Worm (Caenorhabditis elegans): Measurements from ENCODE around the gene dyf-6.

The dyf-6 gene

ce11 chrX:10340044-10340443 lies 46.3 kb downstream of the dyf-6 start (continued):
- TF ChIP-seq B0035.1 (tag; optimal IDR thresholded peaks at IDR 0.05) = no peak
- TF ChIP-seq unc-130 (GFP tag; optimal IDR thresholded peaks at IDR 0.05) = no peak

ce11 chrX:10338761-10339160 lies 47.5 kb downstream of the dyf-6 start:
- TF ChIP-seq F55B11.4 (tag; optimal IDR thresholded peaks at IDR 0.05; ENCODE audit: borderline replicate concordance, insufficient read depth) (no peak), Y56A3A.18 (GFP tag; IDR thresholded peaks at IDR 0.05) (0 out of 2 replicates have a peak, but pooled peaks have one; percentile 55), madf-3 (GFP tag; IDR thresholded peaks at IDR 0.05) (0 out of 2 replicates have a peak, but pooled peaks have one; percentile 26), nfyb-1 (GFP tag; IDR thresholded peaks at IDR 0.05) (peak; percentile 71; the same call in 1 of the 2 replicates), xnd-1 (tag; optimal IDR thresholded peaks at IDR 0.05) (no peak), tlf-1 (GFP tag; optimal IDR thresholded peaks at IDR 0.05) (peak; percentile 55), D2030.7 (GFP tag; IDR thresholded peaks at IDR 0.05) (no peak), B0336.3 (GFP tag; IDR thresholded peaks at IDR 0.05) (peak; percentile 63; the same call in 1 of the 2 replicates), Y53G8AR.9 (GFP tag; conservative IDR thresholded peaks at IDR 0.05) (0 out of 2 replicates have a peak, but pooled peaks have one; percentile 43), lin-26 (GFP tag; IDR thresholded peaks at IDR 0.05) (0 out of 2 replicates have a peak, but pooled peaks have one; percentile 22), cebp-1 (GFP tag; IDR thresholded peaks at IDR 0.05) (no peak), cebp-1 (tag; optimal IDR thresholded peaks at IDR 0.05) (peak; percentile 36)

- TF ChIP-seq mcd-1 (GFP tag; IDR thresholded peaks at IDR 0.05) (no peak), ceh-79 (tag; optimal IDR thresholded peaks at IDR 0.05) (no peak), attf-6 (GFP tag; IDR thresholded peaks at IDR 0.05) (no peak), tbp1 (GFP tag; optimal IDR thresholded peaks at IDR 0.05) (no peak), rcor-1 (GFP tag; IDR thresholded peaks at IDR 0.05) (no peak), snpc-1.3 (tag; optimal IDR thresholded peaks at IDR 0.05; ENCODE audit: insufficient read depth) (no peak), nfya-1 (tag; optimal IDR thresholded peaks at IDR 0.05; ENCODE audit: borderline replicate concordance, insufficient read depth) (no peak), unc-130 (GFP tag; optimal IDR thresholded peaks at IDR 0.05) (no peak), B0336.3 (GFP tag; IDR thresholded peaks at IDR 0.05) (no peak), Y53F4B.3 (GFP tag; IDR thresholded peaks at IDR 0.05) (no peak)
These were observed 48.2 kb downstream of the dyf-6 start, which contains the start of gene cut-5 for ce11 chrX:10338100-10338499. Gene cut-5, minus strand, starts transcription at chrX:10338200.

- TF ChIP-seq egrh-3 (GFP tag; IDR thresholded peaks at IDR 0.05) (peak; percentile 33; the same call in 1 of the 2 replicates), lin-40 (tag; optimal IDR thresholded peaks at IDR 0.05) (no peak), hsf-1 (GFP tag; IDR thresholded peaks at IDR 0.05) (0 out of 2 replicates have a peak, but pooled peaks have one; percentile 21), ceh-58 (GFP tag; IDR thresholded peaks at IDR 0.05) (no peak), zfh-2 (GFP tag; conservative IDR thresholded peaks at IDR 0.05) (peak; percentile 78)
These were observed 49.7 kb downstream of the dyf-6 start for ce11 chrX:10336592-10336991.

ce11 chrX:10336138-10336537 lies 50.2 kb downstream of the dyf-6 start, which contains the start of gene idpa-3:
Gene idpa-3, plus strand, starts transcription at chrX:10336438.
- TF ChIP-seq let-526 (GFP tag; IDR thresholded peaks at IDR 0.05) = no peak
- TF ChIP-seq C06A6.2 (GFP tag; conservative IDR thresholded peaks at IDR 0.05) = no peak
- TF ChIP-seq ekl-4 (GFP tag; IDR thresholded peaks at IDR 0.05) = no peak
- no peak for TF ChIP-seq atf-7 (tag; optimal IDR thresholded peaks at IDR 0.05)
- no peak for TF ChIP-seq attf-3 (GFP tag; conservative IDR thresholded peaks at IDR 0.05)
- no peak for TF ChIP-seq ama-1 (optimal IDR thresholded peaks at IDR 0.05)
- no peak for TF ChIP-seq ama-1 (GFP tag; optimal IDR thresholded peaks at IDR 0.05)
- TF ChIP-seq hlh-12 (tag; optimal IDR thresholded peaks at IDR 0.05) = no peak
- no peak for TF ChIP-seq rcor-1 (GFP tag; IDR thresholded peaks at IDR 0.05)
- no peak for TF ChIP-seq F22D6.2 (tag; optimal IDR thresholded peaks at IDR 0.05)
- TF ChIP-seq B0261.1 (tag; optimal IDR thresholded peaks at IDR 0.05) = no peak
- TF ChIP-seq egl-44 (GFP tag; IDR thresholded peaks at IDR 0.05) = no peak
- no peak for TF ChIP-seq somi-1 (GFP tag; optimal IDR thresholded peaks at IDR 0.05)
- no peak for TF ChIP-seq snpc-4 (GFP tag; optimal IDR thresholded peaks at IDR 0.05)
- TF ChIP-seq snpc-4 (tag; optimal IDR thresholded peaks at IDR 0.05) = no peak
- TF ChIP-seq cebp-1 (GFP tag; IDR thresholded peaks at IDR 0.05) = no peak
- TF ChIP-seq cebp-1 (tag; optimal IDR thresholded peaks at IDR 0.05) = no peak
- no peak for TF ChIP-seq rpc-1 (optimal IDR thresholded peaks at IDR 0.05)
- TF ChIP-seq rpc-1 (tag; optimal IDR thresholded peaks at IDR 0.05) = no peak
- TF ChIP-seq dpff-1 (tag; optimal IDR thresholded peaks at IDR 0.05) = no peak

Data from whole organism, young adult.